Fruit fly (Drosophila melanogaster) whole organism, pupa: ENCODE results near the gene CG9150.

Experiments
- CG10348 ChIP-seq: fragments of 200-800 bp; sonication (Bioruptor generic); IDR thresholded peaks from 2 replicates; pipeline ENCODE4 v1.3.6; 2022; ENCODE audit warnings: missing biosample characterization, missing genetic modification characterization
- CG12605 ChIP-seq: fragments of 200-800 bp; sonication (Bioruptor generic); IDR thresholded peaks from 2 replicates; pipeline ENCODE4 v1.3.6; 2022; ENCODE audit warnings: missing biosample characterization, missing genetic modification characterization
- CG13204 ChIP-seq: fragments of 200-800 bp; sonication (Bioruptor generic); optimal IDR thresholded peaks from 2 replicates; lab custom pipeline; 2018; ENCODE audit warnings: missing biosample characterization, mild to moderate bottlenecking, missing genetic modification characterization, moderate library complexity
- CG14655 ChIP-seq: fragments of 200-800 bp; sonication (Bioruptor generic); optimal IDR thresholded peaks from 3 replicates; lab custom pipeline; 2017; ENCODE audit warnings: mild to moderate bottlenecking, missing biosample characterization, missing genetic modification reagents, missing genetic modification characterization
- CG15710 ChIP-seq: fragments of 200-800 bp; sonication (Bioruptor generic); optimal IDR thresholded peaks from 2 replicates; lab custom pipeline; 2018; ENCODE audit warnings: missing biosample characterization, mild to moderate bottlenecking, missing genetic modification characterization, moderate library complexity
- CG17806 ChIP-seq: fragments of 200-800 bp; sonication (Bioruptor generic); optimal IDR thresholded peaks from 2 replicates; lab custom pipeline; 2018; ENCODE audit warnings: missing biosample characterization, mild to moderate bottlenecking, missing genetic modification characterization, moderate library complexity
- CG32121 ChIP-seq: fragments of 200-800 bp; sonication (Bioruptor generic); IDR thresholded peaks from 2 replicates; pipeline ENCODE4 v1.3.6; 2022; ENCODE audit warnings: missing biosample characterization, missing genetic modification characterization
- CG34367 ChIP-seq: fragments of 200-800 bp; sonication (Bioruptor generic); optimal IDR thresholded peaks from 2 replicates; lab custom pipeline; 2018; ENCODE audit warnings: missing biosample characterization, mild to moderate bottlenecking, missing genetic modification characterization
- CG4496 ChIP-seq: fragments of 200-800 bp; sonication (Bioruptor generic); IDR thresholded peaks from 3 replicates; pipeline ENCODE4 v1.3.6; 2022; ENCODE audit warnings: missing biosample characterization, missing genetic modification characterization
- CG8159 ChIP-seq: fragments of 200-800 bp; sonication (Bioruptor generic); optimal IDR thresholded peaks from 3 replicates; lab custom pipeline; 2018; ENCODE audit warnings: missing biosample characterization, mild to moderate bottlenecking, missing genetic modification characterization, moderate library complexity
- CG8301 ChIP-seq: fragments of 200-800 bp; sonication (Bioruptor generic); optimal IDR thresholded peaks from 2 replicates; lab custom pipeline; 2018; ENCODE audit warnings: missing biosample characterization, mild to moderate bottlenecking, missing genetic modification characterization
- CG9948 ChIP-seq: fragments of 200-800 bp; sonication (Bioruptor generic); optimal IDR thresholded peaks from 2 replicates; lab custom pipeline; 2018; ENCODE audit warnings: missing biosample characterization, mild to moderate bottlenecking, missing genetic modification characterization, moderate library complexity
- D1 ChIP-seq: fragments of 200-800 bp; sonication (Bioruptor generic); optimal IDR thresholded peaks from 2 replicates; lab custom pipeline; 2018; ENCODE audit warnings: missing biosample characterization, mild to moderate bottlenecking, missing genetic modification characterization, moderate library complexity
- EcR ChIP-seq: fragments of 200-800 bp; sonication (Bioruptor generic); optimal IDR thresholded peaks from 3 replicates; lab custom pipeline; 2019; ENCODE audit warnings: missing biosample characterization, missing genetic modification characterization, mild to moderate bottlenecking, moderate library complexity, missing genetic modification reagents
- Ets98B ChIP-seq: fragments of 200-800 bp; sonication (Bioruptor generic); IDR thresholded peaks from 2 replicates; pipeline ENCODE4 v1.3.6; 2022; ENCODE audit warnings: missing biosample characterization, missing genetic modification characterization
- Pif1A ChIP-seq: fragments of 200-800 bp; sonication (Bioruptor generic); optimal IDR thresholded peaks from 3 replicates; lab custom pipeline; 2016; ENCODE audit warnings: missing biosample characterization, missing genetic modification characterization
- Pif1B ChIP-seq: fragments of 200-800 bp; sonication (Bioruptor generic); optimal IDR thresholded peaks from 3 replicates; lab custom pipeline; 2016; ENCODE audit warnings: missing biosample characterization, missing genetic modification characterization
- Snoo ChIP-seq: fragments of 200-800 bp; sonication (Bioruptor generic); optimal IDR thresholded peaks from 3 replicates; lab custom pipeline; 2017; ENCODE audit warnings: missing biosample characterization, mild to moderate bottlenecking, missing genetic modification characterization, inconsistent platforms
- fd96Ca ChIP-seq: fragments of 200-800 bp; sonication (Bioruptor generic); IDR thresholded peaks from 3 replicates; pipeline ENCODE4 v1.3.6; 2022; ENCODE audit warnings: missing biosample characterization, missing genetic modification characterization
- gl ChIP-seq: fragments of 200-800 bp; sonication (Bioruptor generic); optimal IDR thresholded peaks from 2 replicates; lab custom pipeline; 2018; ENCODE audit warnings: missing biosample characterization, mild to moderate bottlenecking, missing genetic modification characterization
- rn ChIP-seq: fragments of 200-800 bp; sonication (Bioruptor generic); IDR thresholded peaks from 2 replicates; pipeline ENCODE4 v1.3.6; 2022; ENCODE audit warnings: missing biosample characterization, missing genetic modification characterization

The CG9150 gene

dm6 chr2L:6088371-6089365, 20.3 kb upstream of the CG9150 start:
- TF ChIP-seq CG8159 (tag; lab: Kevin White, UChicago) (no peak), CG13204 (GFP tag; lab: Kevin White, UChicago) (peak; percentile 83), Pif1B (no peak), gl (tag; lab: Kevin White, UChicago) (peak; percentile 45), CG34367 (tag; lab: Kevin White, UChicago) (peak; percentile 2), EcR (GFP tag; lab: Kevin White, UChicago) (peak; percentile 99), CG9948 (tag; lab: Kevin White, UChicago) (peak; percentile 2), CG4496 (peak; percentile 93), CG15710 (tag; lab: Kevin White, UChicago) (no peak), Ets98B (peak; percentile 55), fd96Ca (GFP tag; lab: Robert Waterston, UW) (peak; percentile 73), D1 (tag; lab: Kevin White, UChicago) (no peak), Snoo (peak; percentile 70), CG17806 (no peak), CG32121 (GFP tag; lab: Robert Waterston, UW) (peak; percentile 40; the same call in 1 of the 2 replicates), rn (GFP tag; lab: Robert Waterston, UW) (no peak)

DNA sequence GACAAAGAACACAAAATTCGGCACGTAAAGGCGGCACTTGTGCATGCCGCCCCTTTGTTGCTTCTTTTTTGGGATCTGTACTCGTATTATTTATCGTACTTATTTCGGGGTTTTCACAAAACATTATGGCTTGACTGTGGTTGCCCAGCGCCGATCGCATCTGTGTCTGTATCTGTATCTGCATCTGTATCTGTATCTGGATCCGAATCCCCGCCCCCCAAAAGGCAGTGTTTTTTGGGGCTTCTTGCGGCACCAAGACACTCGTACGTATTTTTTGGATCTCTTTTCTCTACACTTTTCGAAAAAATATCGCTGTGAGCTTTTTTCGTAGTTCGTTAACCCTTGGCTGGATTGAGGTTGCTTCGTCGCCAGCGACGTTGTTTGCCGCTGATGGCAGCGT, 19.3 kb upstream of the CG9150 start:
- TF ChIP-seq Pif1A (GFP tag; lab: Kevin White, UChicago) (no peak), gl (tag; lab: Kevin White, UChicago) (no peak), CG4496 (no peak), CG14655 (GFP tag; lab: Kevin White, UChicago) (no peak)

DNA sequence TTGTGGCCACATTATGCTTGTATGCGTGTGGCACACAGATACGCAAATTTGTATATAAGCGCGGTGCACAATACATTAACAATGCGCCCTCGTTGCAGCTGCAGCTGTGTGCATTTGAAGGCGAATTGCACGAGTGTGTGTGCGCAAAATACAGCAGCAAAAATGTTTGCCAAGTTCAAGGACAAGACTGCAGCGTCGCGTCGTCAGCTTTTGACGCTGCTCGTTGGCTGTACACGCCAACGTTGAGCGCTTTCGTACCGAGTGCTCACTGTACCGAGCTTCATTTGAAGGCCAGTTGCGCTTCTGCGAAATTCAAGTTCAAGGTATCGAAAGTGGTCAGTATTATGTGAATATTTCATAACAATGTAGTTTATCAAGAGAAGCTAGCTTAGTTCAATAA, 18.4 kb upstream of the CG9150 start:
- no peak for TF ChIP-seq CG34367 (tag; lab: Kevin White, UChicago)
- TF ChIP-seq CG8301 (tag; lab: Kevin White, UChicago): no peak
- TF ChIP-seq CG14655 (GFP tag; lab: Kevin White, UChicago): no peak
- no peak for TF ChIP-seq Pif1B
- no peak for TF ChIP-seq D1 (tag; lab: Kevin White, UChicago)
- TF ChIP-seq gl (tag; lab: Kevin White, UChicago): no peak
- no peak for TF ChIP-seq CG8159 (tag; lab: Kevin White, UChicago)
- no peak for TF ChIP-seq CG9948 (tag; lab: Kevin White, UChicago)
- TF ChIP-seq CG12605 (GFP tag; lab: Robert Waterston, UW): no peak
- no peak for TF ChIP-seq Ets98B
- no peak for TF ChIP-seq CG17806
- no peak for TF ChIP-seq CG4496
- no peak for TF ChIP-seq CG10348 (GFP tag; lab: Robert Waterston, UW)
- TF ChIP-seq Pif1A (GFP tag; lab: Kevin White, UChicago): no peak
- no peak for TF ChIP-seq CG15710 (tag; lab: Kevin White, UChicago)
- no peak for TF ChIP-seq rn (GFP tag; lab: Robert Waterston, UW)
- TF ChIP-seq Snoo: no peak
- no peak for TF ChIP-seq fd96Ca (GFP tag; lab: Robert Waterston, UW)

- TF ChIP-seq CG10348 (GFP tag; lab: Robert Waterston, UW): no peak
- TF ChIP-seq CG14655 (GFP tag; lab: Kevin White, UChicago): no peak
- TF ChIP-seq Pif1B: no peak
- TF ChIP-seq CG9948 (tag; lab: Kevin White, UChicago): no peak
- TF ChIP-seq CG12605 (GFP tag; lab: Robert Waterston, UW): no peak
- no peak for TF ChIP-seq CG17806
- TF ChIP-seq CG13204 (GFP tag; lab: Kevin White, UChicago): no peak
- TF ChIP-seq CG4496: no peak
- no peak for TF ChIP-seq Ets98B
- TF ChIP-seq gl (tag; lab: Kevin White, UChicago): no peak
- TF ChIP-seq Snoo: no peak
- no peak for TF ChIP-seq rn (GFP tag; lab: Robert Waterston, UW)
- no peak for TF ChIP-seq CG32121 (GFP tag; lab: Robert Waterston, UW)
These were observed 17.4 kb upstream of the CG9150 start for dm6 chr2L:6085733-6086317.

DNA sequence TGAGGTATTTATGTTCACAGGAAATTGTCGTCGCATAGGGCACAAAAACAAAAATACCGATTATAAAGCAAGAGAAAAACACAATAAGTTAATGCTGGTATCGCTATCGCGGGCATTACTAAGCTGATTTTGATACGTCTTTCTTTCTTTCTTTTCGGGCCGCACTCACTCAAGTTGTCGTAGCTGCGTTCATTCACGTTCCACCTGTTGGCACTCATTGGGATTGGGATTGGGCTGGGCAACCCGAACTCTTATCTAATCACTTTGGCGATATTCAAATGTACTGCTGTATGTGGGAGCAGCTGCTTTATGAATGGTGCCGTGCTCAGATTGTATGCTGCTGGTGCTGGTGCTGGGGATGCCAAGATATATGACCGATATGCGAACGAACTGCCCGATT, 16.3 kb upstream of the CG9150 start:
- TF ChIP-seq Snoo (no peak), Pif1A (GFP tag; lab: Kevin White, UChicago) (no peak), CG13204 (GFP tag; lab: Kevin White, UChicago) (no peak), CG34367 (tag; lab: Kevin White, UChicago) (no peak), CG15710 (tag; lab: Kevin White, UChicago) (no peak), CG8301 (tag; lab: Kevin White, UChicago) (no peak), EcR (GFP tag; lab: Kevin White, UChicago) (no peak), fd96Ca (GFP tag; lab: Robert Waterston, UW) (no peak), rn (GFP tag; lab: Robert Waterston, UW) (no peak), CG9948 (tag; lab: Kevin White, UChicago) (no peak), CG4496 (no peak), CG14655 (GFP tag; lab: Kevin White, UChicago) (no peak), CG12605 (GFP tag; lab: Robert Waterston, UW) (no peak)
- TF ChIP-seq, all 21 proteins: peak for 0
